Worm (Caenorhabditis elegans): ENCODE measurements around the gene abf-3.
"Not testable (repeated sequence)": the region's sequence is repeated elsewhere in the genome, so short reads cannot be mapped to it uniquely, and the experiment has no call there.

- not testable (repeated sequence) for TF ChIP-seq pha-4 (tag; optimal IDR thresholded peaks at IDR 0.05); dox-1 (GFP tag; IDR thresholded peaks at IDR 0.05); madf-3 (GFP tag; IDR thresholded peaks at IDR 0.05); lsy-27 (tag; optimal IDR thresholded peaks at IDR 0.05; ENCODE audit: borderline replicate concordance, insufficient read depth); madf-10 (tag; optimal IDR thresholded peaks at IDR 0.05); unc-130 (GFP tag; optimal IDR thresholded peaks at IDR 0.05); snpc-4 (GFP tag; optimal IDR thresholded peaks at IDR 0.05); snpc-4 (tag; optimal IDR thresholded peaks at IDR 0.05)
Observed at ce11 chrV:15807420-15807819, 10.2 kb downstream of the abf-3 start, which contains the start of gene srsx-38.

All from whole organism, young adult.